Fruit fly (Drosophila melanogaster) S2 (cell line): ENCODE data around the gene CG9953.

Experiments used
- CG8478 ChIP-seq: fragments of >200 bp; optimal IDR thresholded peaks from 2 replicates; lab custom pipeline; 2018
- CTCF ChIP-seq, 2 experiments: fragments of >200 bp; optimal IDR thresholded peaks; 2 replicates each; lab custom pipeline; 2018

DNA sequence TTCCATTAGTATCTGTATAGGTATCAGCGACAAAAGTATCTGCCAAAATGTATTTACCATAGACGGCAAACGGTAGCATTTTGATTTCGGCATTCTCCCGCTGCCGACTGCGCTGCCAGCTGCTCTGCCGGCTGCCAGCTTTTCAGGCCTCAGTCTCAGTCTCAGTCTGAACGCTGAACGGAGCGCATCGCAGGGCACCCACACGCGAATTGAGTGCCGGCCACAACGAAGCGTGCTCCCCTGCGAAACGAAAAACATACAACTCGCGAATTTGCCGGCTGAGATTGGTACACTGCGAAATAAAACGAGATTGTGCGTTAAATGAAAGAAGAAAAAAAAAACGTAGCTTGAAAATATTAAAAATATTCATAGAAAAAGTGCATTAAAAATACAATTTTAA, 29.2 kb downstream of the CG9953 start, which contains the start of gene Mp:
- TF ChIP-seq CTCF (optimal IDR thresholded peaks at IDR 0.05; lab: Kevin White, UChicago), result no peak
- TF ChIP-seq CG8478, result no peak
